Worm (Caenorhabditis elegans): ENCODE data around the gene C04G2.10.

The C04G2.10 gene

ce11 chrIV:10095171-10095570 lies 20.1 kb upstream of the C04G2.10 start, which contains the start of the genes C04G2.5 and msp-36:
C04G2.5 (minus strand) TSS chrIV:10095271.
msp-36 (plus strand) TSS chrIV:10095433.
- TF ChIP-seq vab-15 (tag; optimal IDR thresholded peaks at IDR 0.05) (no peak), rnt-1 (tag; optimal IDR thresholded peaks at IDR 0.05) (no peak), elt-3 (tag; optimal IDR thresholded peaks at IDR 0.05) (no peak), ztf-11 (tag; optimal IDR thresholded peaks at IDR 0.05) (no peak), alr-1 (tag; optimal IDR thresholded peaks at IDR 0.05; ENCODE audit: borderline replicate concordance) (no peak), efl-3 (GFP tag; optimal IDR thresholded peaks at IDR 0.05) (no peak), fkh-10 (GFP tag; optimal IDR thresholded peaks at IDR 0.05) (no peak)

ce11 chrIV:10096881-10097280 lies 18.4 kb upstream of the C04G2.10 start, which contains the start of gene dis-3:
dis-3 (plus strand) TSS chrIV:10097202.
- TF ChIP-seq ztf-11 (tag; optimal IDR thresholded peaks at IDR 0.05) (no peak), nhr-28 (tag; optimal IDR thresholded peaks at IDR 0.05) (no peak), rnt-1 (tag; optimal IDR thresholded peaks at IDR 0.05) (peak; percentile 1), blmp-1 (tag; optimal IDR thresholded peaks at IDR 0.05) (peak; percentile 22), jun-1 (tag; optimal IDR thresholded peaks at IDR 0.05) (no peak), zip-4 (GFP tag; optimal IDR thresholded peaks at IDR 0.05) (no peak), zag-1 (tag; optimal IDR thresholded peaks at IDR 0.05) (no peak), nhr-47 (tag; optimal IDR thresholded peaks at IDR 0.05) (no peak), efl-1 (optimal IDR thresholded peaks at IDR 0.05) (peak; percentile 16 to 36), efl-1 (GFP tag; optimal IDR thresholded peaks at IDR 0.05 in 1 of 2) (peak in 1 of 2 experiments; percentile 57), dpl-1 (GFP tag; optimal IDR thresholded peaks at IDR 0.05) (peak in 1 of 3 experiments; percentile 26), unc-30 (tag; optimal IDR thresholded peaks at IDR 0.05) (no peak), aly-2 (tag; optimal IDR thresholded peaks at IDR 0.05) (no peak), lin-35 (GFP tag; optimal IDR thresholded peaks at IDR 0.05) (peak in 1 of 2 experiments; percentile 45), nhr-71 (tag; optimal IDR thresholded peaks at IDR 0.05) (no peak), fkh-8 (tag; optimal IDR thresholded peaks at IDR 0.05) (no peak), ceh-82 (tag; optimal IDR thresholded peaks at IDR 0.05) (no peak), elt-3 (tag; optimal IDR thresholded peaks at IDR 0.05) (no peak), nhr-237 (tag; optimal IDR thresholded peaks at IDR 0.05) (no peak), nhr-11 (tag; optimal IDR thresholded peaks at IDR 0.05) (no peak), ceh-90 (tag; optimal IDR thresholded peaks at IDR 0.05) (no peak)

- no peak for TF ChIP-seq hlh-17 (GFP tag; optimal IDR thresholded peaks at IDR 0.05; ENCODE audit: borderline replicate concordance)
- TF ChIP-seq lin-35 (GFP tag; optimal IDR thresholded peaks at IDR 0.05), result no peak
- TF ChIP-seq mep-1 (tag; optimal IDR thresholded peaks at IDR 0.05), result no peak
- TF ChIP-seq tbx-2 (tag; optimal IDR thresholded peaks at IDR 0.05), result no peak
- no peak for TF ChIP-seq nhr-12 (tag; optimal IDR thresholded peaks at IDR 0.05)
- no peak for TF ChIP-seq mab-9 (GFP tag; IDR thresholded peaks at IDR 0.05)
- TF ChIP-seq hlh-4 (tag; optimal IDR thresholded peaks at IDR 0.05), result no peak
- no peak for TF ChIP-seq xbp-1 (tag; optimal IDR thresholded peaks at IDR 0.05)
- no peak for TF ChIP-seq rnt-1 (tag; optimal IDR thresholded peaks at IDR 0.05)
- TF ChIP-seq nhr-71 (tag; optimal IDR thresholded peaks at IDR 0.05), result no peak
- no peak for TF ChIP-seq ets-5 (GFP tag; IDR thresholded peaks at IDR 0.05)
- no peak for TF ChIP-seq sptf-1 (tag; optimal IDR thresholded peaks at IDR 0.05)
- TF ChIP-seq nhr-11 (tag; optimal IDR thresholded peaks at IDR 0.05), result no peak
- no peak for TF ChIP-seq alr-1 (tag; optimal IDR thresholded peaks at IDR 0.05; ENCODE audit: borderline replicate concordance)
- TF ChIP-seq nhr-19 (GFP tag; conservative IDR thresholded peaks at IDR 0.05), result no peak
These were observed 4.8 kb upstream of the C04G2.10 start, which contains the start of gene egl-38 for ce11 chrIV:10110417-10110816. egl-38 (minus strand) TSS chrIV:10110517.

- TF ChIP-seq mep-1 (tag; optimal IDR thresholded peaks at IDR 0.05), result no peak
- TF ChIP-seq nhr-11 (tag; optimal IDR thresholded peaks at IDR 0.05), result no peak
- TF ChIP-seq rnt-1 (tag; optimal IDR thresholded peaks at IDR 0.05), result no peak
- TF ChIP-seq hpl-2 (GFP tag; optimal IDR thresholded peaks at IDR 0.05), result no peak
- no peak for TF ChIP-seq tbx-2 (tag; optimal IDR thresholded peaks at IDR 0.05)
- no peak for TF ChIP-seq lin-13 (GFP tag; optimal IDR thresholded peaks at IDR 0.05)
- TF ChIP-seq ceh-90 (tag; optimal IDR thresholded peaks at IDR 0.05), result no peak
- no peak for TF ChIP-seq grh-1 (GFP tag; IDR thresholded peaks at IDR 0.05)
- no peak for TF ChIP-seq egl-13 (tag; optimal IDR thresholded peaks at IDR 0.05)
- no peak for TF ChIP-seq ama-1 (optimal IDR thresholded peaks at IDR 0.05)
- TF ChIP-seq ets-5 (GFP tag; IDR thresholded peaks at IDR 0.05), result no peak
- no peak for TF ChIP-seq jun-1 (tag; optimal IDR thresholded peaks at IDR 0.05)
- TF ChIP-seq hlh-17 (GFP tag; optimal IDR thresholded peaks at IDR 0.05; ENCODE audit: borderline replicate concordance), result no peak
- no peak for TF ChIP-seq vab-15 (tag; optimal IDR thresholded peaks at IDR 0.05)
- no peak for TF ChIP-seq mef-2 (tag; optimal IDR thresholded peaks at IDR 0.05)
- no peak for TF ChIP-seq ceh-63 (GFP tag; optimal IDR thresholded peaks at IDR 0.05)
- TF ChIP-seq xbp-1 (tag; optimal IDR thresholded peaks at IDR 0.05), result no peak
- TF ChIP-seq lin-15B (tag; optimal IDR thresholded peaks at IDR 0.05), result no peak
These were observed 4.4 kb upstream of the C04G2.10 start for ce11 chrIV:10110870-10111269.
